Worm (Caenorhabditis elegans): ENCODE measurements around the gene T24A6.16.

Gene T24A6.16

DNA sequence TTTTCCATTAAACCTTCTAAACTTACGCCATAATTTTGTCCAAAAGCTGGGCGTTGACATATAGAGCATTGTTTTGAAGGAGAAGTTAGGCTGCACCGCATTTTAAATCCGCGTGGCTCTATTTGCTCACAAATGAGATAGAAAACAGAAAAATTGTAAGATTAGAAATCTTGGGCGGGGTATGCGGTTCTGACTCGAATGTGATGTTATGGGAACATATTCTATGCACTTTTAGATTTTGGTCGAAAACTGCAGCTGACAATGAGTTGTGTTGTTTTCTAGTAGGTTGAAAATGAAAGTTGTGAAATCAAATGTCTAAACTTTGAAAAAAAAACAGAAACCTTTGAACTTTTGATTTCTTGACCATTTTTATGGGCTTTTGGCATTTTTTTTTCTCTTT, 19.4 kb downstream of the T24A6.16 start, which contains the start of gene nhr-222:
TSS of gene nhr-222 (minus strand) at position 101 of the 400 bp plus-strand sequence.
- TF ChIP-seq vab-7 (GFP tag; IDR thresholded peaks at IDR 0.05) = no peak
- no peak for TF ChIP-seq dmd-9 (GFP tag; IDR thresholded peaks at IDR 0.05)
- TF ChIP-seq hmg-1.1 (GFP tag; IDR thresholded peaks at IDR 0.05) = no peak
- no peak for TF ChIP-seq tag-97 (GFP tag; IDR thresholded peaks at IDR 0.05)
- no peak for TF ChIP-seq ceh-62 (tag; optimal IDR thresholded peaks at IDR 0.05)
- no peak for TF ChIP-seq ZK546.5 (tag; optimal IDR thresholded peaks at IDR 0.05)
- no peak for TF ChIP-seq ceh-32 (tag; optimal IDR thresholded peaks at IDR 0.05; ENCODE audit: poor library complexity)
- TF ChIP-seq lim-7 (GFP tag; IDR thresholded peaks at IDR 0.05) = no peak
- no peak for TF ChIP-seq hlh-11 (tag; optimal IDR thresholded peaks at IDR 0.05)
- no peak for TF ChIP-seq ZK337.2 (GFP tag; IDR thresholded peaks at IDR 0.05)
- TF ChIP-seq daf-12 (tag; optimal IDR thresholded peaks at IDR 0.05) = no peak
- TF ChIP-seq T20F7.1 (GFP tag; optimal IDR thresholded peaks at IDR 0.05) = no peak
- no peak for TF ChIP-seq D1046.2 (GFP tag; IDR thresholded peaks at IDR 0.05)
- TF ChIP-seq T26A8.4 (GFP tag; IDR thresholded peaks at IDR 0.05) = no peak

DNA sequence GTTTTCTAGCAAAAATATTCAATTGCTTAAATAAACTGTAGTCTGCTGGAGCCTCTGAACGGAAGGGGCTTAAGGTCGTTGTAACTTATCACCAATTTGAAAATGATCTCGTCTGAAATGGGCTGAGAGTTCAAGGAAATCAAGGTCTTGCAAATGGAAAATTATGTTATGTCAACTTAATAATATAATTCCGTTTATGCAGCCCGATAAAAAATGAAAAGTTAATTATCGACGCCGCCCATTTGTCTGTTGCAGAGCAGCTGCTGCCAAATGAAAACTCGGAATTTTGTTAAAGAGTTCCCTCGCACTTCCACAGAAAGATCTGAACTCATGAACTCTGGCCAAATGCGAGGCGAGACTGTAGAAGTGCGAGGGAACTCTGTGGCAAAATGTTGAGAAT, 21.6 kb downstream of the T24A6.16 start, which contains the start of gene srbc-67:
TSS of gene srbc-67 (minus strand) at position 101 of the 400 bp plus-strand sequence.
- TF ChIP-seq aha-1 (tag) (peak; percentile 29), egl-43 (GFP tag; IDR thresholded peaks at IDR 0.05) (no peak), pqm-1 (tag; optimal IDR thresholded peaks at IDR 0.05) (no peak), egl-27 (tag; optimal IDR thresholded peaks at IDR 0.05) (no peak)

DNA sequence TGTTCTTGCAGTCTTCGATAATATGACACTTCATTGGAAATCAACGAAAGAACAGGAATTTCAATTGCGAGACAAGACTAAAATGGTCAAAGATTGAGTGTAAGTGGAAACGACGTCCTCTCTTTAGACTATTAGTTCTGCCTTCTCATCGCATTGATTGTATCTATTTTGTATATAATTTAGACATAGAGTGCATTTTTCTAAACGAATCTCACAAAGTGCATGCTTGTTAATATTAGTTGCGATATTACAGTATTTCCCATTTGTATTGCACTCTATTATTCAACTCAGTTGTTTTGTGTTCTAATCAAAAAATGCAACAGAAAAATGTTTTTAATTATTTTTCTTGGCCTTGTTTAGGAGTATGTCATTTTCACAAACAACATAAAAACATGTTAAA, 24.4 kb downstream of the T24A6.16 start, which contains the start of gene nhr-93:
TSS of gene nhr-93 (minus strand) at position 101 of the 400 bp plus-strand sequence.
- TF ChIP-seq daf-12 (tag; optimal IDR thresholded peaks at IDR 0.05) (no peak), Y75B8A.6 (GFP tag; IDR thresholded peaks at IDR 0.05) (no peak), nhr-28 (tag; optimal IDR thresholded peaks at IDR 0.05) (no peak), madf-9 (GFP tag; conservative IDR thresholded peaks at IDR 0.05) (no peak), F37D6.2 (tag; optimal IDR thresholded peaks at IDR 0.05) (no peak), unc-130 (GFP tag; optimal IDR thresholded peaks at IDR 0.05) (no peak), sdz-12 (GFP tag; optimal IDR thresholded peaks at IDR 0.05) (no peak), hlh-11 (tag; optimal IDR thresholded peaks at IDR 0.05) (no peak), ZK337.2 (GFP tag; IDR thresholded peaks at IDR 0.05) (no peak), ama-1 (optimal IDR thresholded peaks at IDR 0.05) (no peak), F26F4.8 (GFP tag; conservative IDR thresholded peaks at IDR 0.05) (no peak), spr-3 (GFP tag; optimal IDR thresholded peaks at IDR 0.05) (no peak), Y105C5A.15 (GFP tag; IDR thresholded peaks at IDR 0.05) (no peak), dmd-6 (GFP tag; IDR thresholded peaks at IDR 0.05) (no peak), unc-39 (tag; optimal IDR thresholded peaks at IDR 0.05) (no peak), zfp-3 (GFP tag; conservative IDR thresholded peaks at IDR 0.05) (no peak), ceh-44 (GFP tag; IDR thresholded peaks at IDR 0.05) (no peak), hif-1 (tag; optimal IDR thresholded peaks at IDR 0.05) (no peak), nhr-42 (GFP tag; IDR thresholded peaks at IDR 0.05) (no peak)

- no peak for TF ChIP-seq ama-1 (optimal IDR thresholded peaks at IDR 0.05)
- TF ChIP-seq pha-4 (GFP tag; IDR thresholded peaks at IDR 0.05) = no peak
- TF ChIP-seq pha-4 (tag; optimal IDR thresholded peaks at IDR 0.05) = no peak
- no peak for TF ChIP-seq unc-130 (GFP tag; optimal IDR thresholded peaks at IDR 0.05)
- no peak for TF ChIP-seq madf-5 (GFP tag; IDR thresholded peaks at IDR 0.05)
- TF ChIP-seq nhr-28 (tag; optimal IDR thresholded peaks at IDR 0.05) = no peak
- TF ChIP-seq Y48G9A.11 (GFP tag; IDR thresholded peaks at IDR 0.05) = no peak
- no peak for TF ChIP-seq dmd-9 (GFP tag; IDR thresholded peaks at IDR 0.05)
- no peak for TF ChIP-seq T20F7.1 (GFP tag; optimal IDR thresholded peaks at IDR 0.05)
- no peak for TF ChIP-seq vab-7 (GFP tag; IDR thresholded peaks at IDR 0.05)
- no peak for TF ChIP-seq F37D6.2 (tag; optimal IDR thresholded peaks at IDR 0.05)
- no peak for TF ChIP-seq daf-16 (GFP tag; optimal IDR thresholded peaks at IDR 0.05)
- no peak for TF ChIP-seq daf-16 (tag; optimal IDR thresholded peaks at IDR 0.05)
- TF ChIP-seq nhr-42 (GFP tag; IDR thresholded peaks at IDR 0.05) = no peak
- no peak for TF ChIP-seq lim-7 (GFP tag; IDR thresholded peaks at IDR 0.05)
- no peak for TF ChIP-seq aly-2 (tag; optimal IDR thresholded peaks at IDR 0.05)
Measured at ce11 chrV:3535260-3535659, 27.5 kb downstream of the T24A6.16 start, which contains the start of gene nhr-221. TSS of gene nhr-221 (minus strand) at chrV:3535360.

Measured in whole organism, L4 larva.